Worm (Caenorhabditis elegans): ENCODE results near the gene F55C9.5.

The F55C9.5 gene

ce11 chrV:19250983-19251382, 41.9 kb downstream of the F55C9.5 start, which contains the start of gene str-81:
Gene str-81 (minus strand): TSS chrV:19251083.
- TF ChIP-seq nhr-12 (tag; optimal IDR thresholded peaks at IDR 0.05) (no peak), mab-9 (GFP tag; IDR thresholded peaks at IDR 0.05) (no peak), nhr-77 (tag; optimal IDR thresholded peaks at IDR 0.05) (no peak), ceh-90 (tag; optimal IDR thresholded peaks at IDR 0.05) (no peak), elt-3 (tag; optimal IDR thresholded peaks at IDR 0.05) (no peak), fos-1 (tag; optimal IDR thresholded peaks at IDR 0.05) (no peak), egl-13 (tag; optimal IDR thresholded peaks at IDR 0.05) (no peak), ets-5 (GFP tag; IDR thresholded peaks at IDR 0.05) (no peak), lin-35 (GFP tag; optimal IDR thresholded peaks at IDR 0.05) (no peak), dpl-1 (GFP tag; optimal IDR thresholded peaks at IDR 0.05) (no peak), efl-1 (optimal IDR thresholded peaks at IDR 0.05) (no peak), efl-1 (GFP tag; optimal IDR thresholded peaks at IDR 0.05 in 1 of 2) (no peak), nhr-84 (tag; optimal IDR thresholded peaks at IDR 0.05) (no peak)
